Fruit fly (Drosophila melanogaster) whole organism, prepupa: ENCODE results near the gene CG42818.
A peak's percentile ranks its signal among the peaks of the same experiment; 100 is the strongest.

ENCODE experiments used
- CG1621 ChIP-seq: fragments of 200-800 bp; sonication (Bioruptor generic); optimal IDR thresholded peaks from 3 replicates; lab custom pipeline; 2018; ENCODE audit warnings: missing biosample characterization, mild to moderate bottlenecking, missing genetic modification characterization
- CG31627 ChIP-seq: fragments of 200-800 bp; sonication (Bioruptor generic); optimal IDR thresholded peaks from 3 replicates; lab custom pipeline; 2016; ENCODE audit warnings: missing biosample characterization, missing genetic modification characterization
- CG34406 ChIP-seq: fragments of 200-800 bp; sonication (Bioruptor generic); optimal IDR thresholded peaks from 3 replicates; lab custom pipeline; 2016; ENCODE audit warnings: missing biosample characterization, missing genetic modification characterization
- CG6792 ChIP-seq: fragments of 200-800 bp; sonication (Bioruptor generic); optimal IDR thresholded peaks from 3 replicates; lab custom pipeline; 2016; ENCODE audit warnings: missing biosample characterization, missing genetic modification characterization
- CG6854 ChIP-seq: fragments of 200-800 bp; sonication (Bioruptor generic); optimal IDR thresholded peaks from 2 replicates; lab custom pipeline; 2017; ENCODE audit warnings: missing biosample characterization, mild to moderate bottlenecking, missing genetic modification characterization
- CG8119 ChIP-seq: fragments of 200-800 bp; sonication (Bioruptor generic); IDR thresholded peaks from 3 replicates; pipeline ENCODE4 v1.3.6; 2022; ENCODE audit warnings: missing biosample characterization, missing genetic modification characterization
- achi ChIP-seq: fragments of 200-800 bp; sonication (Bioruptor generic); optimal IDR thresholded peaks from 3 replicates; lab custom pipeline; 2016; ENCODE audit warnings: missing biosample characterization, missing genetic modification characterization
- pdm3 ChIP-seq: fragments of 200-800 bp; sonication (Bioruptor generic); optimal IDR thresholded peaks from 3 replicates; lab custom pipeline; 2016; ENCODE audit warnings: missing biosample characterization, missing genetic modification characterization
- salr ChIP-seq, 2 experiments: fragments of 200-800 bp; sonication (Bioruptor generic); optimal IDR thresholded peaks; 3 replicates each; lab custom pipeline; 2016 to 2018; ENCODE audit warnings: missing biosample characterization in 2 of 2, missing genetic modification characterization in 2 of 2, mild to moderate bottlenecking in 1 of 2
- topi ChIP-seq: fragments of 200-800 bp; sonication (Bioruptor generic); optimal IDR thresholded peaks from 3 replicates; lab custom pipeline; 2016; ENCODE audit warnings: missing biosample characterization, missing genetic modification characterization
- vri ChIP-seq: fragments of 200-800 bp; sonication (Bioruptor generic); optimal IDR thresholded peaks from 3 replicates; lab custom pipeline; 2016; ENCODE audit warnings: missing biosample characterization, mild to moderate bottlenecking, missing genetic modification characterization

DNA sequence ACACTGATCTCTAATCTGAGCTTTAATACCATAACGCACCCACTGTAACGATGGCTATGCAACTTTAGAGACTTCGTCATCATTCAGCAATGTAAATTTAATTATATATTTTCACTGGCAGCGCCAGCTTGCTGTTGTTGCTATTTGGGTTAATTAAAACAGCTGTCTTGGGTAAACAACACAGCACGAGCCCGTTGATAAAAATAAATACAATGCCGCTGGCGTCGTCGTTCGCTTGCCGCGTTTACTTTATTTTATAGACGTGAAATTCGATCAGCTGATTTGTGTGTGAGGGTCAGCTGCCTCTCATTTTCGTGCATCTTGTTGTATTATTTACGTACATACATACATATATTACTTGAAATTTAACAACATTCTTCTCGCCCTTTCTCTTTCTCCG, 31.0 kb downstream of the CG42818 start:
- TF ChIP-seq achi (GFP tag; lab: Kevin White, UChicago), result no peak
- TF ChIP-seq CG31627, result no peak
- no peak for TF ChIP-seq CG1621
- TF ChIP-seq pdm3 (GFP tag; lab: Kevin White, UChicago), result no peak
- peak; percentile 50 for TF ChIP-seq vri (GFP tag; lab: Kevin White, UChicago)
- TF ChIP-seq CG34406, result no peak
- TF ChIP-seq CG8119 (GFP tag; lab: Robert Waterston, UW), result no peak
- TF ChIP-seq CG6854 (GFP tag; lab: Kevin White, UChicago), result no peak
- no peak for TF ChIP-seq topi (GFP tag; lab: Kevin White, UChicago)
- TF ChIP-seq CG6792, result no peak
- TF ChIP-seq salr (GFP tag; optimal IDR thresholded peaks at IDR 0.05; lab: Kevin White, UChicago), result no peak
